Worm (Caenorhabditis elegans) whole organism, mixed stage, embryonic: Measurements from ENCODE around the gene ensh-1.

ENCODE experiments used
- bed-3 ChIP-seq: fragments of 200-800 bp; sonication (Bioruptor generic); optimal IDR thresholded peaks from 3 replicates; lab custom pipeline; 2018; ENCODE audit warnings: mild to moderate bottlenecking, missing genetic modification characterization, moderate library complexity, missing compliant biosample characterization
- mls-2 ChIP-seq: sonication (generic microtip); optimal IDR thresholded peaks from 2 replicates; lab custom pipeline; 2016; ENCODE audit warnings: mild to moderate bottlenecking, missing genetic modification characterization, moderate library complexity, missing compliant biosample characterization
- nhr-12 ChIP-seq: fragments of 150-350 bp; optimal IDR thresholded peaks from 2 replicates; lab custom pipeline; 2014; ENCODE audit warnings: missing biosample characterization, missing genetic modification characterization
- nhr-237 ChIP-seq: fragments of 150-350 bp; optimal IDR thresholded peaks from 2 replicates; lab custom pipeline; 2014; ENCODE audit warnings: missing biosample characterization, missing genetic modification characterization
- pha-4 ChIP-seq: fragments of 150-350 bp; optimal IDR thresholded peaks from 2 replicates; lab custom pipeline; 2018; ENCODE audit warnings: missing biosample characterization, missing genetic modification reagents, missing genetic modification characterization

DNA sequence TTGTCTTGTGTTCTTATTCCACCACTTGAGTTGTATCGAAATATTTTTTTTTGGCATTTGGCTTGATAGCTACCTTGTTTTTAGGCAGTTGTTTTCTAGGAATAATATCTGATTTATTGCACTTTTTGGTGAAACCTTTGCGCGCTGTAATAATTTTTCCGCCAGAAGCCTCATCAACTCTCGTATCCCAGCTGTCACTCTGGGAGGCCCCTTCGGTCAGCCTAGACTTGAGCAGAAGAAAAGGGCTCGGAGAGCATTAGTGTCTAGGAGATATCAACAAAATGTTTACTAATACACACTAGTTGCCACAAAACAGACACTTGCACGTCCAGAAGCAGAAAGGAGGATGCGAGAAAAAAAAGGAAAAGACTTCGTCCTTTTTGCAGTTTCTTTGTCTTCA is 16.4 kb upstream of the ensh-1 start:
- TF ChIP-seq nhr-12 (tag; lab: Kevin White, UChicago) (no peak), pha-4 (tag; lab: Kevin White, UChicago) (no peak), mls-2 (tag; lab: Kevin White, UChicago) (no peak), bed-3 (GFP tag; lab: Kevin White, UChicago) (no peak), nhr-237 (tag; lab: Kevin White, UChicago) (no peak)
